Fruit fly (Drosophila melanogaster): Measurements from ENCODE around the gene CG43061.

CG43061 gene

dm6 chr3R:8001074-8001669, 48.3 kb upstream of the CG43061 start, which contains the start of the genes Kmn2 and CG2698 (continued):
- TF ChIP-seq cyc (GFP tag; optimal IDR thresholded peaks at IDR 0.05) (peak; percentile 95), fd59A (GFP tag; optimal IDR thresholded peaks at IDR 0.05) (peak; percentile 90), CG6792 (GFP tag; optimal IDR thresholded peaks at IDR 0.05) (peak; percentile 96), net (GFP tag; optimal IDR thresholded peaks at IDR 0.05) (peak; percentile 94), CG8119 (GFP tag; IDR thresholded peaks at IDR 0.05) (peak; percentile 97), achi (GFP tag; optimal IDR thresholded peaks at IDR 0.05) (peak; percentile 96), Sox14 (GFP tag; optimal IDR thresholded peaks at IDR 0.05) (peak; percentile 94), CG3032 (tag; optimal IDR thresholded peaks at IDR 0.05) (peak; percentile 95), Ets21C (GFP tag; optimal IDR thresholded peaks at IDR 0.05) (peak; percentile 91), dac (GFP tag; optimal IDR thresholded peaks at IDR 0.05) (peak; percentile 81), Eip93F (GFP tag; optimal IDR thresholded peaks at IDR 0.05) (peak; percentile 86), esn (GFP tag; optimal IDR thresholded peaks at IDR 0.05) (peak; percentile 97)

DNA sequence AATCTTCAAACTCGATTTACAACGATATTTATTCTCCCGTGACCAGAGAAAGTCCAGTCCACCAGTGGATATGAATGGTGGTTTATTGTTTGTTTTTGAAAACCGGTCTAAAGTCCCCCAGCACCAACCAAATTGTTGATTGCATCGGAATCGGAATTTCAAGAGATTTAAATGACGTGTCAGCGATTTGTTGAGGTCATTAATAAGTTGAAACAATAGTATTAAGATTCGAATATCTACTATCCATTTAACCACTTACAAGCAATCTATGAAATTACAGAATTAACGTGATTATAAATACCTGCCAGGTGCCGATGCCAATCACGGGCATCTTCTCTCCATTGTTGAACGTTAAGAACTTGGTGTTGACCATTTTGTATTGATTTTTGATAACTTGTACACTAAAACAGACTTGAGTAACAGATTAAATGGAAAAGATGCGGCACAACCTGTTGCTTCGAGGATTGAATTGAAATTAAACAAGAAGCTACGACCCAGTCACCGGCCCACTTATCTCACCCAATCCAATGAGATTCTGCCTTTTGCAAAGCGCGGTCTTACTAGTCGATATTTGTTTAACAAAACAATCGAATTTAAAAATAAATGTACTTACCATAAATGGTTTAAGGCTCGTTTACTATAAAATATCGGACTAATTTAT, 41.7 kb upstream of the CG43061 start, which contains the start of gene CG2767:
Gene CG2767, minus strand, starts transcription at position 516 of the 661 bp plus-strand sequence.
- peak; percentile 40 for TF ChIP-seq esn (GFP tag; optimal IDR thresholded peaks at IDR 0.05)
- TF ChIP-seq CG15336 (GFP tag; IDR thresholded peaks at IDR 0.05), result 0 out of 2 replicates have a peak, but pooled peaks have one; percentile 4
- no peak for TF ChIP-seq CG8319 (GFP tag; optimal IDR thresholded peaks at IDR 0.05)
- no peak for TF ChIP-seq CG7368 (GFP tag; optimal IDR thresholded peaks at IDR 0.05)
- TF ChIP-seq CG9139 (GFP tag; optimal IDR thresholded peaks at IDR 0.05), result no peak
- peak; percentile 74 for TF ChIP-seq Eip78C (GFP tag)
- TF ChIP-seq CG11294 (GFP tag; IDR thresholded peaks at IDR 0.05), result no peak
- TF ChIP-seq CG6854 (GFP tag; optimal IDR thresholded peaks at IDR 0.05), result no peak
- TF ChIP-seq salr (GFP tag; optimal IDR thresholded peaks at IDR 0.05), result no peak
- TF ChIP-seq svp (GFP tag), result peak; percentile 76
- TF ChIP-seq CG16779 (tag; optimal IDR thresholded peaks at IDR 0.05), result no peak
- TF ChIP-seq CG10631 (GFP tag; optimal IDR thresholded peaks at IDR 0.05), result no peak
- TF ChIP-seq CG6163 (GFP tag; IDR thresholded peaks at IDR 0.05), result no peak
- TF ChIP-seq dsx (GFP tag; optimal IDR thresholded peaks at IDR 0.05; ENCODE audit: poor library complexity, severe bottlenecking), result no peak

dm6 chr3R:8009080-8009620, 40.3 kb upstream of the CG43061 start, which contains the start of the genes CG11052 and CG3223:
Gene CG11052 (minus strand): TSS chr3R:8009297.
Gene CG3223 (plus strand): TSS chr3R:8009400.
- TF ChIP-seq Ets21C (GFP tag; optimal IDR thresholded peaks at IDR 0.05) (no peak), svp (GFP tag) (peak; percentile 81), Eip78C (GFP tag) (peak; percentile 46), esn (GFP tag; optimal IDR thresholded peaks at IDR 0.05) (peak; percentile 43), Sox14 (GFP tag; optimal IDR thresholded peaks at IDR 0.05) (peak; percentile 46)

DNA sequence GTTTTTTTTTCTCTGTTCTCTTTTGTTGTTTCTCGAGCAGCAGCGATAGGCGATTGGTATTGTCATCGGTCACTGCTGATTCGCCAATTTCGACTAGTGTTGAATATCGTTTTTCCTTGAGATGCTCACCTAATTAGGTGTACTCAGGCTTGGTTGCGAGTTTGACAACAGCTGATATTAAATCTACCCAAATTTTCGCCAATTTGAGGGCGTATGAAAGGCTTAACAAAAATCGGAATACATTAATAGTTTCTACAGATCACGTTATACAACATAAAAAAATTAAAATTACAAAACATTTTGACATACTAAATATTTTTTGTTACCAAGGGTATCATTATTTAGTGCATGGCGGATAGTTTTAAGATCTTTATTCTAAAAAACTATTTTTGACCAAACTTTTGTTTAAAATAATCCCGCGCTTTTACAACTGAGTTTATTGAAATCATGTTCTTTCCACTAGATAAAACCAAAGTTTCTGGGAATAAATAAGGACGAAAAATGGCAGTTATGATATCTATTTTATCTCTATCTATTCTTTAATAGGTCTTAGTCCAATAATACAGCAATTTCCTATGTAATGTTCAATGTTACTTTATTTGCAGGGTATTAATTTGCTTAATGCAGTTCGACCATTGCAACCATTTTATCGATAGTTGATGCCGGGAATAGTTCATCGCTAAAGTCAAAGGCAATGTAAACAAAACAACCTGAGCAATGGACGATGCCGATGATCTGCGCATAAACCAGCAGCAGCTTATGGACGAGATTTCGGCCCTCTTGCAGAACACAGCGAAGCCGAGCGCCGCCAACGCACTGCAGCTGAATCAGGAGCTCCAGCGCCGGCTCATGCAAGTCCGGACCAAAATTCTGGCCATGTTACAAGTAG, 36.1 kb upstream of the CG43061 start, which contains the start of the genes CG10435 and Pbp95:
Gene CG10435, minus strand, starts transcription at position 81 of the 889 bp plus-strand sequence.
Gene Pbp95, plus strand, starts transcription at position 671 of the 889 bp plus-strand sequence.
- TF ChIP-seq CG8632 (GFP tag; optimal IDR thresholded peaks at IDR 0.05) (no peak), CG15336 (GFP tag; IDR thresholded peaks at IDR 0.05) (no peak), CG8119 (GFP tag; IDR thresholded peaks at IDR 0.05) (0 out of 3 replicates have a peak, but pooled peaks have one; percentile 14), salr (GFP tag; optimal IDR thresholded peaks at IDR 0.05) (no peak), Smox (GFP tag; optimal IDR thresholded peaks at IDR 0.05) (no peak), Hr38 (GFP tag; optimal IDR thresholded peaks at IDR 0.05) (no peak), Ets21C (GFP tag; optimal IDR thresholded peaks at IDR 0.05) (peak; percentile 24), eg (GFP tag; IDR thresholded peaks at IDR 0.05) (no peak; the same call in 1 of the 3 replicates), CG31627 (GFP tag; optimal IDR thresholded peaks at IDR 0.05) (peak; percentile 53), pdm3 (GFP tag; optimal IDR thresholded peaks at IDR 0.05) (no peak), acj6 (GFP tag; optimal IDR thresholded peaks at IDR 0.05) (no peak), Eip93F (GFP tag; optimal IDR thresholded peaks at IDR 0.05) (no peak), vri (GFP tag; optimal IDR thresholded peaks at IDR 0.05) (no peak), CG6276 (GFP tag; optimal IDR thresholded peaks at IDR 0.05) (no peak), topi (GFP tag; optimal IDR thresholded peaks at IDR 0.05) (no peak), CG32006 (GFP tag; optimal IDR thresholded peaks at IDR 0.05) (no peak), ss (GFP tag; optimal IDR thresholded peaks at IDR 0.05) (no peak), Blimp-1 (GFP tag; optimal IDR thresholded peaks at IDR 0.05) (no peak), fd59A (GFP tag; optimal IDR thresholded peaks at IDR 0.05) (no peak), lz (GFP tag; optimal IDR thresholded peaks at IDR 0.05) (peak; percentile 58), dsx (GFP tag; optimal IDR thresholded peaks at IDR 0.05; ENCODE audit: poor library complexity, severe bottlenecking) (no peak), CG11762 (GFP tag; optimal IDR thresholded peaks at IDR 0.05; ENCODE audit: insufficient read depth) (peak; percentile 3)
